Fruit fly (Drosophila melanogaster) S2 (cell line): ENCODE data around the gene CG5194.

Experiments used
- CG8478 ChIP-seq: fragments of >200 bp; optimal IDR thresholded peaks from 2 replicates; lab custom pipeline; 2018
- CTCF ChIP-seq, 2 experiments: fragments of >200 bp; optimal IDR thresholded peaks; 2 replicates each; lab custom pipeline; 2018

- TF ChIP-seq CG8478 (lab: Kevin White, UChicago) (no peak), CTCF (optimal IDR thresholded peaks at IDR 0.05; lab: Kevin White, UChicago) (no peak)
Measured at dm6 chr3L:9037608-9038007, 28.0 kb upstream of the CG5194 start.
